Fruit fly (Drosophila melanogaster) whole organism, embryonic: ENCODE measurements around the gene CG8419.

Source experiments
- Adf1 ChIP-seq: fragments of 200-800 bp; sonication (Bioruptor generic); IDR thresholded peaks from 2 replicates; pipeline ENCODE4 v1.3.6; 2022; ENCODE audit warnings: missing biosample characterization, missing genetic modification characterization
- BtbVII ChIP-seq: fragments of 200-800 bp; sonication (Bioruptor generic); optimal IDR thresholded peaks from 3 replicates; lab custom pipeline; 2017; ENCODE audit warnings: missing biosample characterization, mild to moderate bottlenecking, missing genetic modification characterization
- CG10267 ChIP-seq: fragments of 200-800 bp; sonication (Bioruptor generic); optimal IDR thresholded peaks from 2 replicates; lab custom pipeline; 2018; ENCODE audit warnings: missing biosample characterization, mild to moderate bottlenecking, missing genetic modification characterization, moderate library complexity
- CG10274 ChIP-seq: fragments of 200-800 bp; sonication (Bioruptor generic); optimal IDR thresholded peaks from 3 replicates; lab custom pipeline; 2017; ENCODE audit warnings: missing biosample characterization, mild to moderate bottlenecking, missing genetic modification characterization
- CG11093 ChIP-seq: fragments of 200-800 bp; sonication (Bioruptor generic); IDR thresholded peaks from 3 replicates; pipeline ENCODE4 v1.3.6; 2022; ENCODE audit warnings: missing biosample characterization, missing genetic modification characterization
- CG11560 ChIP-seq: fragments of 200-800 bp; sonication (Bioruptor generic); IDR thresholded peaks from 3 replicates; pipeline ENCODE4 v1.3.6; 2022; ENCODE audit warnings: missing biosample characterization, missing genetic modification characterization
- CG11723 ChIP-seq: fragments of 200-800 bp; sonication (Bioruptor generic); optimal IDR thresholded peaks from 2 replicates; lab custom pipeline; 2017; ENCODE audit warnings: missing biosample characterization, mild to moderate bottlenecking, missing genetic modification characterization
- CG12659 ChIP-seq: fragments of 200-800 bp; sonication (Bioruptor generic); optimal IDR thresholded peaks from 3 replicates; lab custom pipeline; 2017; ENCODE audit warnings: mild to moderate bottlenecking, missing biosample characterization, missing genetic modification reagents, missing genetic modification characterization
- CG12942 ChIP-seq: fragments of 200-800 bp; sonication (Bioruptor generic); optimal IDR thresholded peaks from 3 replicates; lab custom pipeline; 2016; ENCODE audit warnings: missing biosample characterization, missing genetic modification characterization
- CG14014 ChIP-seq: fragments of 200-800 bp; sonication (Bioruptor generic); IDR thresholded peaks from 2 replicates; pipeline ENCODE4 v1.3.6; 2022; ENCODE audit warnings: missing biosample characterization, missing genetic modification characterization
- CG15696 ChIP-seq: fragments of 200-800 bp; sonication (Bioruptor generic); optimal IDR thresholded peaks from 2 replicates; lab custom pipeline; 2019; ENCODE audit warnings: missing biosample characterization, mild to moderate bottlenecking, missing genetic modification characterization, moderate library complexity
- CG17186 ChIP-seq: fragments of 200-800 bp; sonication (Bioruptor generic); optimal IDR thresholded peaks from 3 replicates; lab custom pipeline; 2017; ENCODE audit warnings: missing biosample characterization, missing genetic modification reagents, missing genetic modification characterization
- CG17328 ChIP-seq: fragments of 200-800 bp; sonication (Bioruptor generic); IDR thresholded peaks from 2 replicates; pipeline ENCODE4 v1.3.6; 2022; ENCODE audit warnings: missing biosample characterization, missing genetic modification characterization
- CG18476 ChIP-seq: fragments of 200-800 bp; sonication (Bioruptor generic); optimal IDR thresholded peaks from 2 replicates; lab custom pipeline; 2016; ENCODE audit warnings: missing biosample characterization, mild to moderate bottlenecking, missing genetic modification characterization
- CG2875 ChIP-seq: fragments of 200-800 bp; sonication (Bioruptor generic); optimal IDR thresholded peaks from 2 replicates; lab custom pipeline; 2017; ENCODE audit warnings: missing biosample characterization, mild to moderate bottlenecking, missing genetic modification characterization, missing genetic modification reagents
- CG32532 ChIP-seq: fragments of 200-800 bp; sonication (Bioruptor generic); IDR thresholded peaks from 2 replicates; pipeline ENCODE4 v1.3.6; 2022; ENCODE audit warnings: missing biosample characterization, missing genetic modification characterization
- CG3281 ChIP-seq: fragments of 200-800 bp; sonication (Bioruptor generic); optimal IDR thresholded peaks from 3 replicates; lab custom pipeline; 2017; ENCODE audit warnings: missing biosample characterization, mild to moderate bottlenecking, missing genetic modification characterization
- CG33213 ChIP-seq: fragments of 200-800 bp; sonication (Bioruptor generic); optimal IDR thresholded peaks from 3 replicates; lab custom pipeline; 2016; ENCODE audit warnings: missing biosample characterization, missing genetic modification characterization
- CG3407 ChIP-seq: fragments of 200-800 bp; sonication (Bioruptor generic); optimal IDR thresholded peaks from 2 replicates; lab custom pipeline; 2018; ENCODE audit warnings: missing biosample characterization, mild to moderate bottlenecking, missing genetic modification characterization
- CG3838 ChIP-seq: fragments of 200-800 bp; sonication (Bioruptor generic); optimal IDR thresholded peaks from 3 replicates; lab custom pipeline; 2016; ENCODE audit warnings: missing biosample characterization, missing genetic modification characterization
- CG4617 ChIP-seq: fragments of 200-800 bp; sonication (Bioruptor generic); optimal IDR thresholded peaks from 3 replicates; lab custom pipeline; 2016; ENCODE audit warnings: missing biosample characterization, missing genetic modification characterization, borderline replicate concordance
- CG5180 ChIP-seq: fragments of 200-800 bp; sonication (Bioruptor generic); optimal IDR thresholded peaks from 3 replicates; lab custom pipeline; 2017; ENCODE audit warnings: missing biosample characterization, missing genetic modification characterization, mild to moderate bottlenecking, moderate library complexity, missing genetic modification reagents
- CG6254 ChIP-seq: fragments of 200-800 bp; sonication (Bioruptor generic); optimal IDR thresholded peaks from 3 replicates; lab custom pipeline; 2017; ENCODE audit warnings: mild to moderate bottlenecking, missing biosample characterization, missing genetic modification reagents, missing genetic modification characterization
- CG7839 ChIP-seq: fragments of 200-800 bp; sonication (Bioruptor generic); optimal IDR thresholded peaks from 3 replicates; lab custom pipeline; 2018; ENCODE audit warnings: missing biosample characterization, mild to moderate bottlenecking, missing genetic modification characterization, moderate library complexity
- CG8944 ChIP-seq: fragments of 200-800 bp; sonication (Bioruptor generic); optimal IDR thresholded peaks from 3 replicates; lab custom pipeline; 2016; ENCODE audit warnings: missing biosample characterization, missing genetic modification characterization
- CG9437 ChIP-seq: fragments of 200-800 bp; sonication (Bioruptor generic); optimal IDR thresholded peaks from 2 replicates; lab custom pipeline; 2018; ENCODE audit warnings: missing biosample characterization, mild to moderate bottlenecking, missing genetic modification characterization
- Dip3 ChIP-seq: fragments of 200-800 bp; sonication (Bioruptor generic); optimal IDR thresholded peaks from 3 replicates; lab custom pipeline; 2016; ENCODE audit warnings: missing biosample characterization, missing genetic modification characterization
- Fer3 ChIP-seq: fragments of 200-800 bp; sonication (Bioruptor generic); optimal IDR thresholded peaks from 2 replicates; lab custom pipeline; 2018; ENCODE audit warnings: missing biosample characterization, mild to moderate bottlenecking, missing genetic modification characterization, moderate library complexity
- HLH4C ChIP-seq: fragments of 200-800 bp; sonication (Bioruptor generic); IDR thresholded peaks from 3 replicates; pipeline ENCODE4 v1.3.6; 2022; ENCODE audit warnings: missing biosample characterization, missing genetic modification characterization; ENCODE audit not compliant: partially characterized antibody
- HmgZ ChIP-seq: fragments of 200-800 bp; sonication (Bioruptor generic); optimal IDR thresholded peaks from 2 replicates; lab custom pipeline; 2018; ENCODE audit warnings: missing biosample characterization, mild to moderate bottlenecking, missing genetic modification characterization
- Hsf ChIP-seq: fragments of 200-800 bp; sonication (Bioruptor generic); optimal IDR thresholded peaks from 3 replicates; lab custom pipeline; 2016; ENCODE audit warnings: missing biosample characterization, missing genetic modification characterization
- Max ChIP-seq: fragments of 200-800 bp; sonication (Bioruptor generic); optimal IDR thresholded peaks from 2 replicates; lab custom pipeline; 2016; ENCODE audit warnings: missing biosample characterization, mild to moderate bottlenecking, missing genetic modification characterization
- NC2α ChIP-seq: fragments of 200-800 bp; sonication (Bioruptor generic); optimal IDR thresholded peaks from 2 replicates; lab custom pipeline; 2016; ENCODE audit warnings: missing biosample characterization, missing genetic modification characterization
- TFAM ChIP-seq: fragments of 200-800 bp; sonication (Bioruptor generic); optimal IDR thresholded peaks from 2 replicates; lab custom pipeline; 2017; ENCODE audit warnings: missing biosample characterization, missing genetic modification characterization, inconsistent platforms
- aop ChIP-seq: fragments of 200-800 bp; sonication (Bioruptor generic); IDR thresholded peaks from 2 replicates; pipeline ENCODE4 v1.3.6; 2022; ENCODE audit warnings: missing biosample characterization, missing genetic modification characterization
- br ChIP-seq: fragments of >200 bp; optimal IDR thresholded peaks from 2 replicates; lab custom pipeline; 2017
- caup ChIP-seq: fragments of 200-800 bp; sonication (Bioruptor generic); optimal IDR thresholded peaks from 3 replicates; lab custom pipeline; 2017; ENCODE audit warnings: missing biosample characterization, mild to moderate bottlenecking, missing genetic modification characterization, moderate library complexity; ENCODE audit not compliant: severe bottlenecking
- danr ChIP-seq: fragments of 200-800 bp; sonication (Bioruptor generic); IDR thresholded peaks from 2 replicates; pipeline ENCODE4 v1.3.6; 2022; ENCODE audit warnings: missing biosample characterization, missing genetic modification characterization
- dimm ChIP-seq: fragments of 200-800 bp; sonication (Bioruptor generic); IDR thresholded peaks from 2 replicates; pipeline ENCODE4 v1.3.6; 2022; ENCODE audit warnings: missing biosample characterization, missing genetic modification characterization
- emc ChIP-seq: fragments of 200-800 bp; sonication (Bioruptor generic); optimal IDR thresholded peaks from 2 replicates; lab custom pipeline; 2016; ENCODE audit warnings: missing biosample characterization, missing genetic modification characterization
- gcm ChIP-seq: fragments of 200-800 bp; sonication (Bioruptor generic); optimal IDR thresholded peaks from 2 replicates; lab custom pipeline; 2019; ENCODE audit warnings: missing biosample characterization, mild to moderate bottlenecking, missing genetic modification characterization, moderate library complexity
- insv ChIP-seq, 2 experiments: fragments of 200-800 bp; sonication (Bioruptor generic); optimal IDR thresholded peaks; 3 replicates each; lab custom pipeline; 2016 to 2018; ENCODE audit warnings: missing biosample characterization in 2 of 2, missing genetic modification characterization in 2 of 2
- jing ChIP-seq: fragments of 200-800 bp; sonication (Bioruptor generic); optimal IDR thresholded peaks from 2 replicates; lab custom pipeline; 2018; ENCODE audit warnings: missing biosample characterization, mild to moderate bottlenecking, missing genetic modification characterization
- lola ChIP-seq, 3 experiments: fragments of >200 bp in 2 of 3; fragments of 200-800 bp in 1 of 3; sonication (Bioruptor generic) in 1 of 3; optimal IDR thresholded peaks; 2 replicates each; lab custom pipeline; 2017 to 2019; ENCODE audit warnings: missing biosample characterization in 3 of 3, missing genetic modification characterization in 3 of 3, mild to moderate bottlenecking in 1 of 3, moderate library complexity in 1 of 3
- nau ChIP-seq: fragments of 200-800 bp; sonication (Bioruptor generic); optimal IDR thresholded peaks from 3 replicates; lab custom pipeline; 2017; ENCODE audit warnings: missing biosample characterization, mild to moderate bottlenecking, missing genetic modification characterization, missing genetic modification reagents
- nmo ChIP-seq: fragments of 200-800 bp; sonication (Bioruptor generic); optimal IDR thresholded peaks from 2 replicates; lab custom pipeline; 2018; ENCODE audit warnings: missing biosample characterization, mild to moderate bottlenecking, missing genetic modification characterization, moderate library complexity
- seq ChIP-seq: fragments of 200-800 bp; sonication (Bioruptor generic); IDR thresholded peaks from 2 replicates; pipeline ENCODE4 v1.3.6; 2022; ENCODE audit warnings: missing biosample characterization, missing genetic modification characterization
- sisA ChIP-seq: fragments of 200-800 bp; sonication (Bioruptor generic); IDR thresholded peaks from 2 replicates; pipeline ENCODE4 v1.3.6; 2022; ENCODE audit warnings: missing biosample characterization, missing genetic modification characterization
- sqz ChIP-seq: fragments of 200-800 bp; sonication (Bioruptor generic); optimal IDR thresholded peaks from 3 replicates; lab custom pipeline; 2018; ENCODE audit warnings: missing biosample characterization, mild to moderate bottlenecking, missing genetic modification characterization
- unc-4 ChIP-seq: fragments of 200-800 bp; sonication (Bioruptor generic); IDR thresholded peaks from 2 replicates; pipeline ENCODE4 v1.3.6; 2022; ENCODE audit warnings: missing biosample characterization, missing genetic modification characterization; ENCODE audit not compliant: partially characterized antibody

Gene CG8419

DNA sequence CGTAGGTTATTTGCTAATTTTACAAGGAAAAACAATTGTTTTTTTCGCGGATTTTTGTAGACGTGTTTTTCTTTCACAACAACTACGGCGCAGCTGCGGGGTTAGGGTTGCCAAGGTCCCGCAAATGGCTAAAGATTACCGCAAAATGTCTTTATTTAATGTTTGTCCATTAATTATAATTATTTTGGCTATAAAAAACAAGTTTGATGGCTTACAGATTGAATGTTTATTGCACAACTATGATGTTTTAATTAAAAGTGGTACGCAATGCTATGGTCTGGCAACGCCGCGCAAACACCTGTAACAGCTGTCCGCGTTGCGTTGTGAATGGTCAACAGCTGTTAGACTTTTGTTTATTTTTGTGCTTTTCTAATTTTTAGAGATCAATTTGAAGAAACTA, 49.3 kb upstream of the CG8419 start (continued):
- TF ChIP-seq sqz (GFP tag; lab: Kevin White, UChicago) (peak; percentile 22), CG11093 (GFP tag; lab: Robert Waterston, UW) (peak; percentile 53; the same call in 2 of the 3 replicates), dimm (GFP tag; lab: Robert Waterston, UW) (no peak), CG7839 (peak; percentile 76), CG17328 (peak; percentile 69), aop (GFP tag; lab: Robert Waterston, UW) (no peak), caup (GFP tag; lab: Kevin White, UChicago) (peak; percentile 73), CG5180 (no peak), CG11723 (GFP tag; lab: Kevin White, UChicago) (peak; percentile 36), CG12942 (GFP tag; lab: Kevin White, UChicago) (peak; percentile 58), CG14014 (GFP tag; lab: Robert Waterston, UW) (peak; percentile 67), CG8944 (peak; percentile 66), CG4617 (GFP tag; lab: Kevin White, UChicago) (peak; percentile 80), br (no peak), lola (GFP tag; optimal IDR thresholded peaks at IDR 0.05; lab: Kevin White, UChicago) (peak in 1 of 3 experiments; percentile 41), gcm (GFP tag; lab: Kevin White, UChicago) (peak; percentile 30), CG11560 (tag; lab: Robert Waterston, UW) (0 out of 3 replicates have a peak, but pooled peaks have one; percentile 14), CG15696 (tag; lab: Kevin White, UChicago) (peak; percentile 59), nau (GFP tag; lab: Kevin White, UChicago) (peak; percentile 57), CG2875 (peak; percentile 6), CG9437 (GFP tag; lab: Kevin White, UChicago) (peak; percentile 45), CG3281 (GFP tag; lab: Kevin White, UChicago) (peak; percentile 82), Adf1 (peak; percentile 57), CG3838 (GFP tag; lab: Kevin White, UChicago) (no peak), seq (0 out of 2 replicates have a peak, but pooled peaks have one; percentile 34), sisA (peak; percentile 65), emc (peak; percentile 6), HmgZ (tag; lab: Kevin White, UChicago) (peak; percentile 80), HLH4C (GFP tag; lab: Robert Waterston, UW) (peak; percentile 27; the same call in 1 of the 3 replicates), Dip3 (GFP tag; lab: Kevin White, UChicago) (peak; percentile 76), danr (GFP tag; lab: Robert Waterston, UW) (peak; percentile 43; the same call in 1 of the 2 replicates), Max (GFP tag; lab: Kevin White, UChicago) (peak; percentile 74), CG10274 (GFP tag; lab: Kevin White, UChicago) (peak; percentile 7), CG12659 (peak; percentile 66), jing (GFP tag; lab: Kevin White, UChicago) (peak; percentile 11), CG17186 (GFP tag; lab: Kevin White, UChicago) (peak; percentile 23), TFAM (GFP tag; lab: Kevin White, UChicago) (no peak), CG10267 (tag; lab: Kevin White, UChicago) (peak; percentile 60), CG33213 (GFP tag; lab: Kevin White, UChicago) (peak; percentile 74), insv (GFP tag; optimal IDR thresholded peaks at IDR 0.05; lab: Kevin White, UChicago) (no peak), Fer3 (peak; percentile 76), NC2α (GFP tag; lab: Kevin White, UChicago) (no peak), nmo (GFP tag; lab: Kevin White, UChicago) (peak; percentile 76), BtbVII (peak; percentile 48), CG3407 (no peak), Hsf (GFP tag; lab: Kevin White, UChicago) (peak; percentile 79), CG32532 (GFP tag; lab: Robert Waterston, UW) (peak; percentile 79), CG6254 (GFP tag; lab: Kevin White, UChicago) (no peak), CG18476 (GFP tag; lab: Kevin White, UChicago) (peak; percentile 75), unc-4 (0 out of 2 replicates have a peak, but pooled peaks have one; percentile 35)
